Fruit fly (Drosophila melanogaster) whole organism, pupa: ENCODE measurements around the gene CG1983.
A peak's percentile ranks its signal among the peaks of the same experiment; 100 is the strongest.

Source experiments
- CG10348 ChIP-seq: fragments of 200-800 bp; sonication (Bioruptor generic); IDR thresholded peaks from 2 replicates; pipeline ENCODE4 v1.3.6; 2022; ENCODE audit warnings: missing biosample characterization, missing genetic modification characterization
- CG12605 ChIP-seq: fragments of 200-800 bp; sonication (Bioruptor generic); IDR thresholded peaks from 2 replicates; pipeline ENCODE4 v1.3.6; 2022; ENCODE audit warnings: missing biosample characterization, missing genetic modification characterization
- CG13204 ChIP-seq: fragments of 200-800 bp; sonication (Bioruptor generic); optimal IDR thresholded peaks from 2 replicates; lab custom pipeline; 2018; ENCODE audit warnings: missing biosample characterization, mild to moderate bottlenecking, missing genetic modification characterization, moderate library complexity
- CG14655 ChIP-seq: fragments of 200-800 bp; sonication (Bioruptor generic); optimal IDR thresholded peaks from 3 replicates; lab custom pipeline; 2017; ENCODE audit warnings: mild to moderate bottlenecking, missing biosample characterization, missing genetic modification reagents, missing genetic modification characterization
- CG15710 ChIP-seq: fragments of 200-800 bp; sonication (Bioruptor generic); optimal IDR thresholded peaks from 2 replicates; lab custom pipeline; 2018; ENCODE audit warnings: missing biosample characterization, mild to moderate bottlenecking, missing genetic modification characterization, moderate library complexity
- CG17806 ChIP-seq: fragments of 200-800 bp; sonication (Bioruptor generic); optimal IDR thresholded peaks from 2 replicates; lab custom pipeline; 2018; ENCODE audit warnings: missing biosample characterization, mild to moderate bottlenecking, missing genetic modification characterization, moderate library complexity
- CG32121 ChIP-seq: fragments of 200-800 bp; sonication (Bioruptor generic); IDR thresholded peaks from 2 replicates; pipeline ENCODE4 v1.3.6; 2022; ENCODE audit warnings: missing biosample characterization, missing genetic modification characterization
- CG34367 ChIP-seq: fragments of 200-800 bp; sonication (Bioruptor generic); optimal IDR thresholded peaks from 2 replicates; lab custom pipeline; 2018; ENCODE audit warnings: missing biosample characterization, mild to moderate bottlenecking, missing genetic modification characterization
- CG4496 ChIP-seq: fragments of 200-800 bp; sonication (Bioruptor generic); IDR thresholded peaks from 3 replicates; pipeline ENCODE4 v1.3.6; 2022; ENCODE audit warnings: missing biosample characterization, missing genetic modification characterization
- CG8159 ChIP-seq: fragments of 200-800 bp; sonication (Bioruptor generic); optimal IDR thresholded peaks from 3 replicates; lab custom pipeline; 2018; ENCODE audit warnings: missing biosample characterization, mild to moderate bottlenecking, missing genetic modification characterization, moderate library complexity
- CG8301 ChIP-seq: fragments of 200-800 bp; sonication (Bioruptor generic); optimal IDR thresholded peaks from 2 replicates; lab custom pipeline; 2018; ENCODE audit warnings: missing biosample characterization, mild to moderate bottlenecking, missing genetic modification characterization
- CG9948 ChIP-seq: fragments of 200-800 bp; sonication (Bioruptor generic); optimal IDR thresholded peaks from 2 replicates; lab custom pipeline; 2018; ENCODE audit warnings: missing biosample characterization, mild to moderate bottlenecking, missing genetic modification characterization, moderate library complexity
- D1 ChIP-seq: fragments of 200-800 bp; sonication (Bioruptor generic); optimal IDR thresholded peaks from 2 replicates; lab custom pipeline; 2018; ENCODE audit warnings: missing biosample characterization, mild to moderate bottlenecking, missing genetic modification characterization, moderate library complexity
- EcR ChIP-seq: fragments of 200-800 bp; sonication (Bioruptor generic); optimal IDR thresholded peaks from 3 replicates; lab custom pipeline; 2019; ENCODE audit warnings: missing biosample characterization, missing genetic modification characterization, mild to moderate bottlenecking, moderate library complexity, missing genetic modification reagents
- Ets98B ChIP-seq: fragments of 200-800 bp; sonication (Bioruptor generic); IDR thresholded peaks from 2 replicates; pipeline ENCODE4 v1.3.6; 2022; ENCODE audit warnings: missing biosample characterization, missing genetic modification characterization
- Pif1A ChIP-seq: fragments of 200-800 bp; sonication (Bioruptor generic); optimal IDR thresholded peaks from 3 replicates; lab custom pipeline; 2016; ENCODE audit warnings: missing biosample characterization, missing genetic modification characterization
- Pif1B ChIP-seq: fragments of 200-800 bp; sonication (Bioruptor generic); optimal IDR thresholded peaks from 3 replicates; lab custom pipeline; 2016; ENCODE audit warnings: missing biosample characterization, missing genetic modification characterization
- Snoo ChIP-seq: fragments of 200-800 bp; sonication (Bioruptor generic); optimal IDR thresholded peaks from 3 replicates; lab custom pipeline; 2017; ENCODE audit warnings: missing biosample characterization, mild to moderate bottlenecking, missing genetic modification characterization, inconsistent platforms
- fd96Ca ChIP-seq: fragments of 200-800 bp; sonication (Bioruptor generic); IDR thresholded peaks from 3 replicates; pipeline ENCODE4 v1.3.6; 2022; ENCODE audit warnings: missing biosample characterization, missing genetic modification characterization
- gl ChIP-seq: fragments of 200-800 bp; sonication (Bioruptor generic); optimal IDR thresholded peaks from 2 replicates; lab custom pipeline; 2018; ENCODE audit warnings: missing biosample characterization, mild to moderate bottlenecking, missing genetic modification characterization
- rn ChIP-seq: fragments of 200-800 bp; sonication (Bioruptor generic); IDR thresholded peaks from 2 replicates; pipeline ENCODE4 v1.3.6; 2022; ENCODE audit warnings: missing biosample characterization, missing genetic modification characterization

CG1983 gene

DNA sequence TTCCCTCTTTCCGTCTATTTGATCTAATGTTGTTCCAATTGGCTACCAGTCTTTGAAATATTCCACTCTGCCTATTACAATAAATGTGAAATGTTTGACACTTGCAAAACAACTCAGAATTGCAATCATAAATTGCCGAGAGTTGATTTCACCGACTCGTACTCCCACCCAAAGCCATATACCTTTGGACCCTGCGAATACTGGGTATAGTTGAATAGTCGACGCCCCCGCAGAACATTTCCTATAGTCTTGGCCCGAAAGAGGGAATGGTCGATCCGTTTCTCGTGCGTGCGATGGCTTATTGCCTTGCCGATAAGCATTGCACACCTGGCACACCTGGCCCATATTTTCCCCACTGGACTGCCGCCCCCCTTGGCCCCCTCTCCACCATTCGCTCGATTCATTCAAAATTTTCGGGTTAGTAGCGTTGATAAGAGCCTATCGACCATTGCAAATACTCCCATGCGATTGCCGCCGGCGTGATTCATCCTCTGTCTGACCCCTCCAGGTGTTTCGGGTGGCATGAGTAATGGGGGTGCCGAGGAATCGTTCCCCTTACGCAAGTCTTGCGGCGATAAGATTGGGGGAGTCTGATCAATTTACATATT lies 22.7 kb upstream of the CG1983 start:
- no peak for TF ChIP-seq Ets98B (GFP tag; lab: Robert Waterston, UW)
- TF ChIP-seq CG8301 (tag; lab: Kevin White, UChicago): no peak
- TF ChIP-seq CG8159: no peak
- no peak for TF ChIP-seq CG14655 (GFP tag; lab: Kevin White, UChicago)
- TF ChIP-seq CG15710 (tag; lab: Kevin White, UChicago): no peak
- TF ChIP-seq CG12605 (GFP tag; lab: Robert Waterston, UW): no peak

- TF ChIP-seq CG9948 (no peak), Pif1B (GFP tag; lab: Kevin White, UChicago) (no peak), CG10348 (GFP tag; lab: Robert Waterston, UW) (no peak), EcR (GFP tag; lab: Kevin White, UChicago) (no peak), CG34367 (tag; lab: Kevin White, UChicago) (no peak), gl (tag; lab: Kevin White, UChicago) (no peak), rn (no peak)
These were observed 21.3 kb upstream of the CG1983 start for dm6 chr3R:30198793-30199192.

- TF ChIP-seq gl (tag; lab: Kevin White, UChicago) (no peak), CG13204 (GFP tag; lab: Kevin White, UChicago) (no peak), EcR (GFP tag; lab: Kevin White, UChicago) (no peak), CG32121 (GFP tag; lab: Robert Waterston, UW) (no peak), Pif1A (GFP tag; lab: Kevin White, UChicago) (no peak), CG34367 (tag; lab: Kevin White, UChicago) (no peak), Snoo (tag; lab: Kevin White, UChicago) (no peak), CG15710 (tag; lab: Kevin White, UChicago) (no peak), CG8159 (no peak), CG8301 (tag; lab: Kevin White, UChicago) (no peak)
These were observed 20.3 kb upstream of the CG1983 start for dm6 chr3R:30197796-30198195.

dm6 chr3R:30196128-30196527 lies 18.6 kb upstream of the CG1983 start, which contains the start of gene CG15531:
CG15531 (minus strand) TSS chr3R:30196228.
- no peak for TF ChIP-seq CG17806
- no peak for TF ChIP-seq CG34367 (tag; lab: Kevin White, UChicago)
- TF ChIP-seq CG8159: no peak
- no peak for TF ChIP-seq EcR (GFP tag; lab: Kevin White, UChicago)
- TF ChIP-seq Ets98B (GFP tag; lab: Robert Waterston, UW): no peak
- no peak for TF ChIP-seq Snoo (tag; lab: Kevin White, UChicago)
- TF ChIP-seq Pif1B (GFP tag; lab: Kevin White, UChicago): no peak
- no peak for TF ChIP-seq CG14655 (GFP tag; lab: Kevin White, UChicago)
- TF ChIP-seq CG4496: no peak
- TF ChIP-seq rn: no peak
- no peak for TF ChIP-seq fd96Ca (GFP tag; lab: Robert Waterston, UW)
- TF ChIP-seq gl (tag; lab: Kevin White, UChicago): no peak
- TF ChIP-seq CG15710 (tag; lab: Kevin White, UChicago): no peak
- no peak for TF ChIP-seq CG8301 (tag; lab: Kevin White, UChicago)
- no peak for TF ChIP-seq D1
- no peak for TF ChIP-seq Pif1A (GFP tag; lab: Kevin White, UChicago)
- no peak for TF ChIP-seq CG10348 (GFP tag; lab: Robert Waterston, UW)
- no peak for TF ChIP-seq CG9948

- peak; percentile 14 for TF ChIP-seq CG14655 (GFP tag; lab: Kevin White, UChicago)
- peak; percentile 3 for TF ChIP-seq CG17806
- peak; percentile 23 for TF ChIP-seq CG8301 (tag; lab: Kevin White, UChicago)
- TF ChIP-seq CG34367 (tag; lab: Kevin White, UChicago): no peak
- TF ChIP-seq fd96Ca (GFP tag; lab: Robert Waterston, UW): peak; percentile 64
- TF ChIP-seq Pif1B (GFP tag; lab: Kevin White, UChicago): no peak
- TF ChIP-seq CG13204 (GFP tag; lab: Kevin White, UChicago): no peak
- TF ChIP-seq EcR (GFP tag; lab: Kevin White, UChicago): no peak
- TF ChIP-seq Snoo (tag; lab: Kevin White, UChicago): no peak
- no peak for TF ChIP-seq gl (tag; lab: Kevin White, UChicago)
- peak; percentile 64 for TF ChIP-seq CG4496
- peak; percentile 18 for TF ChIP-seq CG15710 (tag; lab: Kevin White, UChicago)
- no peak for TF ChIP-seq CG9948
- TF ChIP-seq Ets98B (GFP tag; lab: Robert Waterston, UW): peak; percentile 64
- no peak for TF ChIP-seq CG8159
- peak; percentile 59 for TF ChIP-seq CG32121 (GFP tag; lab: Robert Waterston, UW)
These were observed 18.1 kb upstream of the CG1983 start for dm6 chr3R:30195606-30196049.

dm6 chr3R:30193826-30194225 lies 16.3 kb upstream of the CG1983 start:
- TF ChIP-seq CG17806 (no peak), CG8159 (no peak), Pif1B (GFP tag; lab: Kevin White, UChicago) (no peak), fd96Ca (GFP tag; lab: Robert Waterston, UW) (no peak)
